Fruit fly (Drosophila melanogaster) whole organism, embryonic: ENCODE data around the gene CheB38b.

Experiments
- Bteb2 ChIP-seq: fragments of 200-800 bp; sonication (Bioruptor generic); optimal IDR thresholded peaks from 2 replicates; lab custom pipeline; 2016; ENCODE audit warnings: missing biosample characterization, missing genetic modification characterization
- CG10366 ChIP-seq: fragments of 200-800 bp; sonication (Bioruptor generic); IDR thresholded peaks from 2 replicates; pipeline ENCODE4 v1.3.6; 2022; ENCODE audit warnings: missing biosample characterization, missing genetic modification characterization
- CG1233 ChIP-seq: fragments of 200-800 bp; sonication (Bioruptor generic); optimal IDR thresholded peaks from 4 replicates; lab custom pipeline; 2018; ENCODE audit warnings: missing biosample characterization, mild to moderate bottlenecking, missing genetic modification characterization
- CG13123 ChIP-seq: fragments of 200-800 bp; sonication (Bioruptor generic); optimal IDR thresholded peaks from 2 replicates; lab custom pipeline; 2016; ENCODE audit warnings: missing biosample characterization, missing genetic modification characterization
- CG14860 ChIP-seq: fragments of 200-800 bp; sonication (Bioruptor generic); IDR thresholded peaks from 3 replicates; pipeline ENCODE4 v1.3.6; 2022; ENCODE audit warnings: missing biosample characterization, missing genetic modification characterization; ENCODE audit not compliant: partially characterized antibody
- CG16815 ChIP-seq: fragments of 200-800 bp; sonication (Bioruptor generic); optimal IDR thresholded peaks from 3 replicates; lab custom pipeline; 2017; ENCODE audit warnings: missing biosample characterization, mild to moderate bottlenecking, missing genetic modification characterization
- CG2199 ChIP-seq: fragments of 200-800 bp; sonication (Bioruptor generic); IDR thresholded peaks from 3 replicates; pipeline ENCODE4 v1.3.6; 2022; ENCODE audit warnings: missing biosample characterization, missing genetic modification characterization
- CG31224 ChIP-seq: fragments of 200-800 bp; sonication (Bioruptor generic); IDR thresholded peaks from 2 replicates; pipeline ENCODE4 v1.3.6; 2022; ENCODE audit warnings: missing biosample characterization, missing genetic modification characterization
- CG4707 ChIP-seq: fragments of 200-800 bp; sonication (Bioruptor generic); optimal IDR thresholded peaks from 2 replicates; lab custom pipeline; 2018; ENCODE audit warnings: missing biosample characterization, mild to moderate bottlenecking, missing genetic modification characterization, moderate library complexity
- CG7271 ChIP-seq: fragments of 200-800 bp; sonication (Bioruptor generic); optimal IDR thresholded peaks from 2 replicates; lab custom pipeline; 2018; ENCODE audit warnings: missing biosample characterization, mild to moderate bottlenecking, missing genetic modification characterization, moderate library complexity
- CG7745 ChIP-seq: fragments of 200-800 bp; sonication (Bioruptor generic); optimal IDR thresholded peaks from 2 replicates; lab custom pipeline; 2018; ENCODE audit warnings: missing biosample characterization, mild to moderate bottlenecking, missing genetic modification characterization, moderate library complexity
- CoRest ChIP-seq: fragments of 200-800 bp; sonication (Bioruptor generic); optimal IDR thresholded peaks from 3 replicates; lab custom pipeline; 2018; ENCODE audit warnings: missing biosample characterization, mild to moderate bottlenecking, missing genetic modification characterization, moderate library complexity
- Dbx ChIP-seq: fragments of 200-800 bp; sonication (Bioruptor generic); IDR thresholded peaks from 3 replicates; pipeline ENCODE4 v1.3.6; 2022; ENCODE audit warnings: missing biosample characterization, missing genetic modification characterization
- Dek ChIP-seq: fragments of 200-800 bp; sonication (Bioruptor generic); optimal IDR thresholded peaks from 3 replicates; lab custom pipeline; 2019; ENCODE audit warnings: missing biosample characterization, mild to moderate bottlenecking, missing genetic modification characterization, moderate library complexity
- Eip74EF ChIP-seq, 2 experiments: fragments of 200-800 bp in 1 of 2; fragments of >200 bp in 1 of 2; sonication (Bioruptor generic) in 1 of 2; optimal IDR thresholded peaks; 2 replicates each; lab custom pipeline; 2017 to 2019; ENCODE audit warnings: missing biosample characterization in 2 of 2, missing genetic modification characterization in 2 of 2, mild to moderate bottlenecking in 1 of 2, moderate library complexity in 1 of 2
- Gsc ChIP-seq: fragments of 200-800 bp; sonication (Bioruptor generic); IDR thresholded peaks from 2 replicates; pipeline ENCODE4 v1.3.6; 2022; ENCODE audit warnings: missing biosample characterization, missing genetic modification characterization
- Gug ChIP-seq: fragments of 200-800 bp; sonication (Bioruptor generic); IDR thresholded peaks from 4 replicates; pipeline ENCODE4 v1.3.6; 2022; ENCODE audit warnings: missing biosample characterization, missing genetic modification characterization
- Hmr ChIP-seq: fragments of 200-800 bp; sonication (Bioruptor generic); optimal IDR thresholded peaks from 3 replicates; lab custom pipeline; 2017; ENCODE audit warnings: mild to moderate bottlenecking, missing biosample characterization, missing genetic modification reagents, missing genetic modification characterization
- NFAT ChIP-seq: fragments of 200-800 bp; sonication (Bioruptor generic); IDR thresholded peaks from 2 replicates; pipeline ENCODE4 v1.3.6; 2022; ENCODE audit warnings: missing biosample characterization, missing genetic modification characterization
- Oli ChIP-seq: fragments of 200-800 bp; sonication (Bioruptor generic); optimal IDR thresholded peaks from 2 replicates; lab custom pipeline; 2018; ENCODE audit warnings: missing biosample characterization, mild to moderate bottlenecking, missing genetic modification characterization, moderate library complexity
- Sin3A ChIP-seq: fragments of >200 bp; optimal IDR thresholded peaks from 2 replicates; lab custom pipeline; 2018
- Taf1 ChIP-seq: fragments of 200-800 bp; sonication (Bioruptor generic); IDR thresholded peaks from 2 replicates; pipeline ENCODE4 v1.3.6; 2022; ENCODE audit warnings: missing biosample characterization, missing genetic modification characterization
- ash1 ChIP-seq: fragments of 200-800 bp; sonication (Bioruptor generic); optimal IDR thresholded peaks from 2 replicates; lab custom pipeline; 2018; ENCODE audit warnings: missing biosample characterization, mild to moderate bottlenecking, missing genetic modification characterization
- br ChIP-seq: fragments of >200 bp; optimal IDR thresholded peaks from 2 replicates; lab custom pipeline; 2017
- exex ChIP-seq: fragments of 200-800 bp; sonication (Bioruptor generic); optimal IDR thresholded peaks from 4 replicates; lab custom pipeline; 2018; ENCODE audit warnings: missing biosample characterization, mild to moderate bottlenecking, missing genetic modification characterization, moderate library complexity
- eyg ChIP-seq: fragments of 200-800 bp; sonication (Bioruptor generic); optimal IDR thresholded peaks from 3 replicates; lab custom pipeline; 2016; ENCODE audit warnings: missing biosample characterization, missing genetic modification characterization
- mam ChIP-seq: fragments of 200-800 bp; sonication (Bioruptor generic); optimal IDR thresholded peaks from 3 replicates; lab custom pipeline; 2016; ENCODE audit warnings: missing biosample characterization, missing genetic modification characterization
- nerfin-2 ChIP-seq: fragments of 200-800 bp; sonication (Bioruptor generic); IDR thresholded peaks from 2 replicates; pipeline ENCODE4 v1.3.6; 2022; ENCODE audit warnings: missing biosample characterization, missing genetic modification characterization; ENCODE audit not compliant: partially characterized antibody
- pb ChIP-seq: fragments of 200-800 bp; sonication (Bioruptor generic); optimal IDR thresholded peaks from 3 replicates; lab custom pipeline; 2016; ENCODE audit warnings: missing biosample characterization, missing genetic modification characterization
- pros ChIP-seq: fragments of 200-800 bp; sonication (Bioruptor generic); optimal IDR thresholded peaks from 3 replicates; lab custom pipeline; 2019; ENCODE audit warnings: missing biosample characterization, mild to moderate bottlenecking, missing genetic modification characterization, moderate library complexity
- row ChIP-seq: fragments of 200-800 bp; sonication (Bioruptor generic); IDR thresholded peaks from 3 replicates; pipeline ENCODE4 v1.3.6; 2022; ENCODE audit warnings: missing biosample characterization, missing genetic modification characterization
- schlank ChIP-seq: fragments of 200-800 bp; sonication (Bioruptor generic); optimal IDR thresholded peaks from 2 replicates; lab custom pipeline; 2018; ENCODE audit warnings: missing biosample characterization, mild to moderate bottlenecking, missing genetic modification characterization
- sd ChIP-seq: fragments of 200-800 bp; sonication (Bioruptor generic); optimal IDR thresholded peaks from 3 replicates; lab custom pipeline; 2018; ENCODE audit warnings: missing biosample characterization, mild to moderate bottlenecking, missing genetic modification characterization, moderate library complexity
- shn ChIP-seq: fragments of 200-800 bp; sonication (Bioruptor generic); optimal IDR thresholded peaks from 3 replicates; lab custom pipeline; 2016; ENCODE audit warnings: missing biosample characterization, missing genetic modification characterization
- sug ChIP-seq: fragments of 200-800 bp; optimal IDR thresholded peaks from 2 replicates; lab custom pipeline; 2019; ENCODE audit warnings: missing biosample characterization, mild to moderate bottlenecking, missing genetic modification characterization, moderate library complexity
- tap ChIP-seq: fragments of 200-800 bp; optimal IDR thresholded peaks from 3 replicates; lab custom pipeline; 2019; ENCODE audit warnings: missing biosample characterization, mild to moderate bottlenecking, missing genetic modification characterization, moderate library complexity
- tin ChIP-seq: fragments of 200-800 bp; sonication (Bioruptor generic); optimal IDR thresholded peaks from 3 replicates; lab custom pipeline; 2016; ENCODE audit warnings: missing biosample characterization, missing genetic modification characterization
- vfl ChIP-seq: fragments of 200-800 bp; sonication (Bioruptor generic); optimal IDR thresholded peaks from 2 replicates; lab custom pipeline; 2016; ENCODE audit warnings: missing biosample characterization, missing genetic modification characterization
- yki ChIP-seq: fragments of >200 bp; optimal IDR thresholded peaks from 3 replicates; lab custom pipeline; 2018
- z ChIP-seq: fragments of 200-800 bp; sonication (Bioruptor generic); IDR thresholded peaks from 3 replicates; pipeline ENCODE4 v1.3.6; 2022; ENCODE audit warnings: missing biosample characterization, missing genetic modification characterization
- zen2 ChIP-seq: fragments of 200-800 bp; sonication (Bioruptor generic); IDR thresholded peaks from 3 replicates; pipeline ENCODE4 v1.3.6; 2022; ENCODE audit warnings: missing biosample characterization, missing genetic modification characterization; ENCODE audit not compliant: partially characterized antibody

Gene CheB38b

dm6 chr2L:20864764-20865265, 47.7 kb upstream of the CheB38b start, which contains the start of gene CG9338 (continued):
- peak; percentile 84 for TF ChIP-seq mam (GFP tag; lab: Kevin White, UChicago)
- peak; percentile 94 for TF ChIP-seq tap
- TF ChIP-seq z (GFP tag; lab: Robert Waterston, UW): peak; percentile 96
- TF ChIP-seq CG10366: peak; percentile 69
- TF ChIP-seq CG4707: peak; percentile 11
- no peak for TF ChIP-seq vfl (GFP tag; lab: Kevin White, UChicago)
- peak; percentile 99 for TF ChIP-seq row
- TF ChIP-seq CG13123 (GFP tag; lab: Kevin White, UChicago): peak; percentile 47
- TF ChIP-seq sd: peak; percentile 88
- TF ChIP-seq Taf1 (GFP tag; lab: Robert Waterston, UW): peak; percentile 80
- peak; percentile 85 for TF ChIP-seq shn
- no peak for TF ChIP-seq CG7745 (tag; lab: Kevin White, UChicago)
- TF ChIP-seq Dek (tag; lab: Kevin White, UChicago): peak; percentile 82
- peak; percentile 83 for TF ChIP-seq CoRest (tag; lab: Kevin White, UChicago)
- peak; percentile 46 for TF ChIP-seq ash1
- TF ChIP-seq exex: peak; percentile 76
- peak; percentile 91 for TF ChIP-seq CG31224 (GFP tag; lab: Robert Waterston, UW)
- TF ChIP-seq tin: peak; percentile 67
- peak; percentile 58 for TF ChIP-seq eyg (GFP tag; lab: Kevin White, UChicago)
- peak; percentile 45; the same call in 1 of the 3 replicates for TF ChIP-seq CG14860 (GFP tag; lab: Robert Waterston, UW)
- TF ChIP-seq br: no peak
- TF ChIP-seq Eip74EF (GFP tag; optimal IDR thresholded peaks at IDR 0.05; lab: Kevin White, UChicago): peak in 1 of 2 experiments; percentile 89
- TF ChIP-seq zen2 (GFP tag; lab: Robert Waterston, UW): no peak
- peak; percentile 87 for TF ChIP-seq Hmr (GFP tag; lab: Kevin White, UChicago)
- peak; percentile 86 for TF ChIP-seq CG2199
- TF ChIP-seq pros (GFP tag; lab: Kevin White, UChicago): peak; percentile 60
- peak; percentile 19; the same call in 1 of the 2 replicates for TF ChIP-seq nerfin-2
- TF ChIP-seq yki (lab: Kevin White, UChicago): no peak
- peak; percentile 31 for TF ChIP-seq schlank (tag; lab: Kevin White, UChicago)
- TF ChIP-seq pb (GFP tag; lab: Kevin White, UChicago): peak; percentile 64
- TF ChIP-seq sug: peak; percentile 80
- TF ChIP-seq Sin3A (lab: Kevin White, UChicago): no peak
- peak; percentile 77 for TF ChIP-seq Dbx (GFP tag; lab: Robert Waterston, UW)
- TF ChIP-seq Oli: peak; percentile 77
- peak; percentile 53 for TF ChIP-seq CG16815 (GFP tag; lab: Kevin White, UChicago)
- no peak for TF ChIP-seq Gsc (GFP tag; lab: Robert Waterston, UW)
- peak; percentile 87 for TF ChIP-seq Bteb2 (GFP tag; lab: Kevin White, UChicago)
- TF ChIP-seq NFAT (GFP tag; lab: Robert Waterston, UW): peak; percentile 91
- TF ChIP-seq Gug (GFP tag; lab: Robert Waterston, UW): peak; percentile 87
- TF ChIP-seq CG7271 (tag; lab: Kevin White, UChicago): peak; percentile 51
- peak; percentile 93 for TF ChIP-seq CG1233
- TF ChIP-seq, all 482 proteins: peak for 401
